Worm (Caenorhabditis elegans): ENCODE data around the gene AH9.3.

AH9.3 gene

ce11 chrX:2214454-2214853 lies 46.4 kb downstream of the AH9.3 start:
- no peak for TF ChIP-seq elt-1 (tag; optimal IDR thresholded peaks at IDR 0.05)
- TF ChIP-seq nhr-23 (tag; optimal IDR thresholded peaks at IDR 0.05), result peak; percentile 77

DNA sequence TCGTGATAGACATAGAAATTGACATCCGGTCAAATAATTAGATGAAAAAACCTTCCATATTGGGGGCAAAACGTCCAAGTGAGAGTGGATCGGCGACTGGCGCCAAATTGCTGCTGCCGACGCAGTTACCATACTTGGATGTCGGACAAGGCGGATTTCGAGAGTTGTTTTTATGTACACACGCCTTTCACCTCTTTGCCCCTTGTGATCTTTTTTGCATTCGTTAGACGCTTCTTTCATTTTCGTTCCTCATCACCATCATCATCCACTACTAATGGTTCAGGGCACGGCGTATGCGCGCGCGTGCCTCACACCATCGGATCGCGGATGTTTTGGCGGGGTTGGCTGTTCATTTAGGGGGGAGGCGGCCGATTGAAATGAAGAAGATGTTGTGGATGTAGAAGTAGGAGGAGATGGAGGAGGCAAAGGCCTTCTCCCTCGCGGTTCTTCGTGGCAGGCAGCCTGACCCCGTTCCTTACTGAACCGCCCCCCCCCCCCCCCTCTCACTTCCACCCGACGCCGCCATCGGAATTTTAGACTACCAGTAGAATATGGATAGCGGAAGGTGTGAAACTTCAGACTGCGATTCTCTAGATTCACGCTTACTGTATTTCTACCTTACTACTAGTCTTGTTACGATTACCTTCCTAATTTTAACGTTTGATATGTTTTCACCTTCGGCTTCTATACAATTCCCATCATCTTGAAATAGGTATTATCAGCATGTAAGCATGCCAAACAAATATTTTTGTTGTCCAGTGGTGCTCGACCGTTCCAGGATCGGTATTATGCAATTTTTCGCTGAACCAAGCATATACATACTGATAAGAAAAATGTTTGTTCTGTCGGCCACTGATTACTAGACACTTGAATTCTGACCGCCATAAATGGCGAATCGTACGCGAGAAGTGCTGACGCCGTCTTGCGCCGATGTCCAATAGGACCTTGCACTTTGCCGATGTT lies 47.2 kb downstream of the AH9.3 start:
- TF ChIP-seq nhr-23 (tag; optimal IDR thresholded peaks at IDR 0.05) (peak; percentile 27), lin-39 (tag; optimal IDR thresholded peaks at IDR 0.05) (no peak), ZK546.5 (tag; optimal IDR thresholded peaks at IDR 0.05) (no peak), nhr-25 (tag; optimal IDR thresholded peaks at IDR 0.05) (peak; percentile 41), elt-2 (tag; optimal IDR thresholded peaks at IDR 0.05) (peak; percentile 13)

ce11 chrX:2212712-2213111 lies 48.2 kb downstream of the AH9.3 start:
- no peak for TF ChIP-seq ceh-9 (tag; optimal IDR thresholded peaks at IDR 0.05)
- TF ChIP-seq nhr-237 (tag; optimal IDR thresholded peaks at IDR 0.05), result no peak
- TF ChIP-seq nhr-25 (tag; optimal IDR thresholded peaks at IDR 0.05), result no peak
- TF ChIP-seq eor-1 (tag; optimal IDR thresholded peaks at IDR 0.05), result no peak
- no peak for TF ChIP-seq fos-1 (tag; optimal IDR thresholded peaks at IDR 0.05)
- TF ChIP-seq ztf-11 (tag; optimal IDR thresholded peaks at IDR 0.05), result no peak
- TF ChIP-seq ztf-4 (tag; optimal IDR thresholded peaks at IDR 0.05), result no peak
- TF ChIP-seq egl-5 (tag; optimal IDR thresholded peaks at IDR 0.05), result no peak
- TF ChIP-seq ama-1 (optimal IDR thresholded peaks at IDR 0.05), result no peak
- no peak for TF ChIP-seq elt-1 (tag; optimal IDR thresholded peaks at IDR 0.05)
- TF ChIP-seq pqm-1 (tag; optimal IDR thresholded peaks at IDR 0.05), result no peak
- no peak for TF ChIP-seq lin-15B (tag; optimal IDR thresholded peaks at IDR 0.05)
- no peak for TF ChIP-seq jun-1 (tag; optimal IDR thresholded peaks at IDR 0.05)
- no peak for TF ChIP-seq ceh-28 (tag; optimal IDR thresholded peaks at IDR 0.05)
- no peak for TF ChIP-seq unc-39 (tag; optimal IDR thresholded peaks at IDR 0.05)
- TF ChIP-seq nhr-23 (tag; optimal IDR thresholded peaks at IDR 0.05), result no peak
- no peak for TF ChIP-seq ceh-16 (tag; optimal IDR thresholded peaks at IDR 0.05)

ce11 chrX:2212141-2212540 lies 48.8 kb downstream of the AH9.3 start:
- TF ChIP-seq ama-1 (optimal IDR thresholded peaks at IDR 0.05) (no peak), pha-4 (tag; optimal IDR thresholded peaks at IDR 0.05) (peak; percentile 21)

DNA sequence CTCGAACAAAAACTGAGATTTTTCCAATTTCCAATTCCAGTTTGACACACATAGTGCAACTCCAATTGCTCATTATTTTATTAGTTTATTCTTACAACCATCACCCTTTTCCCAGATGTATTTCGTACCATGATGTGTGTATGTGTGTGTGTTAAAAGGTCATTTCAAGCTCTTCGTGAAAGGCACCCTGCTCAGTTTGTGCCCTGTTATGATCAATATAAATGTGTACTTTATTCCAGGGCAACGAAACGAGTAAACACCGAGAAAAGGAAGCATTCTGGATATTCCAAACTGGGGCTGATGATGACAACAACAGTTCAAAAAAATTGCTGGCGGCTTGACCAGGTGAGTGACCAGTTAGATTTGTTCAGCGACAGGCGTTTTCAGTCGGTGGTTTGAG lies 50.2 kb downstream of the AH9.3 start, which contains the start of gene peb-1:
TSS of gene peb-1 (plus strand) at position 301 of the 400 bp plus-strand sequence.
- TF ChIP-seq ztf-11 (tag; optimal IDR thresholded peaks at IDR 0.05), result no peak
- no peak for TF ChIP-seq ama-1 (optimal IDR thresholded peaks at IDR 0.05)
- TF ChIP-seq mdl-1 (tag; optimal IDR thresholded peaks at IDR 0.05), result no peak
- TF ChIP-seq pqm-1 (tag; optimal IDR thresholded peaks at IDR 0.05), result no peak
- no peak for TF ChIP-seq tbx-2 (tag; optimal IDR thresholded peaks at IDR 0.05)

DNA sequence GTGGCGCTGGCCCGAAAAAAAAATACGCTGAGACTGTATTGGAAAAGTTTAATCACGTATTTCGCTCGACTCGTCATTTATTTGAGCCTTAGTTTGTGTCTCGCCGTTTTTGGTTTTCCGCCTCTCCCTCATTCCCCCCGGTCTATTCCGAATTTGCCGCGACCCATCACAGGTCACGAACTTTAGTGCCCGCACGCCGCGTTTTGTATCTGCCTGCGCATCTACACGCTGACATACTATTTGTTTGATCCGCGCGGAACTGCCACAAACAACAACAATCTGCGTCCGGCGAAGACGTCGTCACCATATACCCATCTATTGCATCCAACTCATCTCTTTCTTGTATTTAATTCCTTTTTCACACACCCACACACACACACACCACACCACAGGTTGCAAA lies 50.7 kb downstream of the AH9.3 start:
- TF ChIP-seq nhr-11 (tag; optimal IDR thresholded peaks at IDR 0.05), result no peak
- TF ChIP-seq ceh-28 (tag; optimal IDR thresholded peaks at IDR 0.05), result no peak
- peak; percentile 9 for TF ChIP-seq nhr-23 (tag; optimal IDR thresholded peaks at IDR 0.05)
- no peak for TF ChIP-seq skn-1 (tag; optimal IDR thresholded peaks at IDR 0.05)
